Worm (Caenorhabditis elegans) whole organism, early embryonic: ENCODE results near the gene rmd-2.

Experiments used
- B0310.2 ChIP-seq: sonication (generic microtip); optimal IDR thresholded peaks from 2 replicates; lab custom pipeline; 2016; ENCODE audit warnings: mild to moderate bottlenecking, missing genetic modification characterization, missing compliant biosample characterization
- F13C5.2 ChIP-seq: sonication (generic microtip); optimal IDR thresholded peaks from 2 replicates; lab custom pipeline; 2017; ENCODE audit warnings: mild to moderate bottlenecking, missing genetic modification characterization, inconsistent platforms, missing compliant biosample characterization
- aly-1 ChIP-seq: sonication (generic microtip); optimal IDR thresholded peaks from 2 replicates; lab custom pipeline; 2016; ENCODE audit warnings: missing genetic modification characterization, missing compliant biosample characterization
- ama-1 ChIP-seq: fragments of 150-350 bp; optimal IDR thresholded peaks from 2 replicates; lab custom pipeline; 2014
- ceh-13 ChIP-seq: fragments of 200-800 bp; sonication (Bioruptor generic); optimal IDR thresholded peaks from 2 replicates; lab custom pipeline; 2018; ENCODE audit warnings: mild to moderate bottlenecking, missing genetic modification characterization, missing compliant biosample characterization
- ceh-36 ChIP-seq: sonication (generic microtip); optimal IDR thresholded peaks from 2 replicates; lab custom pipeline; 2016; ENCODE audit warnings: missing genetic modification characterization, inconsistent platforms, missing compliant biosample characterization
- ets-7 ChIP-seq: sonication (generic microtip); optimal IDR thresholded peaks from 2 replicates; lab custom pipeline; 2016; ENCODE audit warnings: missing genotype, missing genetic modification characterization, missing compliant biosample characterization
- flt-1 ChIP-seq: fragments of 200-800 bp; sonication (Bioruptor generic); IDR thresholded peaks from 2 replicates; pipeline ENCODE4 v1.3.6; 2022; ENCODE audit warnings: missing genetic modification characterization, missing compliant biosample characterization
- hmbx-1 ChIP-seq: sonication (generic microtip); optimal IDR thresholded peaks from 2 replicates; lab custom pipeline; 2016; ENCODE audit warnings: mild to moderate bottlenecking, missing genetic modification characterization, missing compliant biosample characterization
- hmg-4 ChIP-seq: fragments of 200-800 bp; sonication (Bioruptor generic); optimal IDR thresholded peaks from 2 replicates; lab custom pipeline; 2018; ENCODE audit warnings: mild to moderate bottlenecking, missing genetic modification characterization, missing compliant biosample characterization
- hnd-1 ChIP-seq: sonication (generic microtip); optimal IDR thresholded peaks from 2 replicates; lab custom pipeline; 2016; ENCODE audit warnings: missing genetic modification characterization, missing compliant biosample characterization
- pes-1 ChIP-seq: fragments of 200-800 bp; sonication (Bioruptor generic); IDR thresholded peaks from 2 replicates; pipeline ENCODE4 v1.3.6; 2022; ENCODE audit warnings: missing genetic modification reagents, missing genetic modification characterization, missing compliant biosample characterization
- scrt-1 ChIP-seq: fragments of 200-800 bp; sonication (Bioruptor generic); IDR thresholded peaks from 2 replicates; pipeline ENCODE4 v1.3.6; 2022; ENCODE audit warnings: missing genetic modification characterization, missing compliant biosample characterization
- sea-1 ChIP-seq: fragments of 200-800 bp; sonication (Bioruptor generic); conservative IDR thresholded peaks from 2 replicates; pipeline ENCODE4 v1.3.6; 2022; ENCODE audit warnings: missing genetic modification characterization, missing compliant biosample characterization
- tbx-11 ChIP-seq: fragments of 200-800 bp; sonication (Bioruptor generic); IDR thresholded peaks from 2 replicates; pipeline ENCODE4 v1.3.6; 2022; ENCODE audit warnings: missing genetic modification characterization, missing compliant biosample characterization
- tbx-37 ChIP-seq: fragments of 200-800 bp; sonication (Bioruptor generic); conservative IDR thresholded peaks from 2 replicates; pipeline ENCODE4 v1.3.6; 2022; ENCODE audit warnings: missing genetic modification reagents, missing genetic modification characterization, missing compliant biosample characterization
- tra-4 ChIP-seq: sonication (generic microtip); optimal IDR thresholded peaks from 2 replicates; lab custom pipeline; 2017; ENCODE audit warnings: missing genetic modification characterization, missing compliant biosample characterization

rmd-2 gene

DNA sequence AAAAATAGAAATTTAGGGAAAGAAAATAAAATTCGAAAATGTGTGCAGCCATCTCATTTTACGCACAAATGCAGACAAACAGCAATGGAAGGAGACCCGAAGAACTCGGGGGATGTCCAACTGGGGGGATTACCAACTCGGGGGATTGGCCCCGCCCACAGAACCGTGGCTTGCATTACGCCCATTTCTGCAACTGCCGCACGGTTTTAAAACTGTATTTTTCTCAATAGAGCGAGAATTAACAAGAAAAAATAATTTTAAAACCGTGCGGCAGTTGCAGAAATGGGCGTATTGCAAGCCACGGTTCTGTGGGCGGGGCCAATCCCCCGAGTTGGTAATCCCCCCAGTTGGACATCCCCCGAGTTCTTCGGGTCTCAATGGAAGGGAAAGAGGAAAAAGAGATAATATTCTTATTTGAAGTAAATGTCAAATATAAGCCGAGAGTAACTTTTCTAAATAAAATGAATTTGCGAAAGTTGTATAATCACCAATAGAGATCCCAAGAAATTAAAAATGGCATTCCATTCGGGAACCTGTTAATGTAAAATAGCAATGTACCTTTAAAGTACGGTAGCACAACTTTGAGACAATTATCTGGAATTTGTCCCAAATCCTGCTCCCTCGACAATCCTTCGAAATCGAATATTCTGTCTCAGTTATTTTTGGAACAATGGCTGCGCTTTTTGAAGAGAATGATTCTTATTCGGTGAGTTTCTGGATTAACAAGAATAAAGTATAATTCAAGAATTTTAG is 5.2 kb downstream of the rmd-2 start, which contains the start of the genes ruvb-1 and tofu-1:
Gene ruvb-1, minus strand, starts transcription at position 72 of the 753 bp plus-strand sequence.
Gene tofu-1, plus strand, starts transcription at position 417 of the 753 bp plus-strand sequence.
- TF ChIP-seq ceh-36 (tag; lab: Kevin White, UChicago) (peak; percentile 39), F13C5.2 (tag; lab: Kevin White, UChicago) (peak; percentile 21), tbx-37 (GFP tag; lab: Robert Waterston, UW) (peak; percentile 31; the same call in 1 of the 2 replicates), sea-1 (0 out of 2 replicates have a peak, but pooled peaks have one; percentile 46)

- TF ChIP-seq hmg-4 = peak; percentile 22
- TF ChIP-seq ama-1 (lab: Kevin White, UChicago) = no peak
- no peak for TF ChIP-seq B0310.2 (tag; lab: Kevin White, UChicago)
- TF ChIP-seq hnd-1 = no peak
- TF ChIP-seq ceh-36 (tag; lab: Kevin White, UChicago) = no peak
These were observed 7.7 kb downstream of the rmd-2 start for ce11 chrV:9978425-9978824.

- TF ChIP-seq hmbx-1 (tag; lab: Kevin White, UChicago) = no peak
- no peak for TF ChIP-seq aly-1
- TF ChIP-seq tbx-11 (GFP tag; lab: Robert Waterston, UW) = no peak
- TF ChIP-seq pes-1 = no peak
- no peak for TF ChIP-seq B0310.2 (tag; lab: Kevin White, UChicago)
- TF ChIP-seq F13C5.2 (tag; lab: Kevin White, UChicago) = no peak
- TF ChIP-seq scrt-1 = no peak
- TF ChIP-seq tbx-37 (GFP tag; lab: Robert Waterston, UW) = no peak
- TF ChIP-seq ceh-36 (tag; lab: Kevin White, UChicago) = no peak
- TF ChIP-seq ama-1 (lab: Kevin White, UChicago) = no peak
- TF ChIP-seq hmg-4 = no peak
- no peak for TF ChIP-seq sea-1
- TF ChIP-seq ceh-13 (GFP tag; lab: Kevin White, UChicago) = no peak
- TF ChIP-seq tra-4 = no peak
- TF ChIP-seq ets-7 (tag; lab: Kevin White, UChicago) = no peak
- no peak for TF ChIP-seq flt-1 (GFP tag; lab: Robert Waterston, UW)
- TF ChIP-seq hnd-1 = no peak
These were observed 8.9 kb downstream of the rmd-2 start for ce11 chrV:9977211-9977610.

DNA sequence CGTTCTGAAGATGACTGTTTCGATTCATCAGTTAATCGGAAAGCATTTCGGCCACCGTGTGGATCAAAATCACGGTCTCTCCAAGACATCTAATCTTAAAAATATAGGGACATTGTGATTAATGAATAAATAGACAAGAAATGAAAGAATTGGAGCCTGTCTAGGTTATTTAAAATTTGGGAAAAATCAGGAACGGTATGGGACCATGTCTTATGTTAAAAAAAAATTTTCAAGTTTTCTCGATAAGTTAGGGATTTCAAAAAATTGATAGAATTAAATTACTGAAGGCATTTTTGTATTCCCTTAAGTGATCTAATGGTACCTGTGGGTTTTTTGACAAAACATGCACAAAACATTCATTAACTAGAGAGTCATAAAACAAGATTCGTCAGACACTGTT is 9.9 kb downstream of the rmd-2 start, which contains the start of gene unc-41:
Gene unc-41, minus strand, starts transcription at position 101 of the 400 bp plus-strand sequence.
- TF ChIP-seq sea-1 (no peak), hnd-1 (no peak), B0310.2 (tag; lab: Kevin White, UChicago) (no peak), scrt-1 (no peak), hmbx-1 (tag; lab: Kevin White, UChicago) (no peak), ceh-13 (GFP tag; lab: Kevin White, UChicago) (no peak), tbx-37 (GFP tag; lab: Robert Waterston, UW) (no peak), F13C5.2 (tag; lab: Kevin White, UChicago) (no peak), tbx-11 (GFP tag; lab: Robert Waterston, UW) (no peak)

ce11 chrV:9974264-9974663 is 11.8 kb downstream of the rmd-2 start:
- TF ChIP-seq flt-1 (GFP tag; lab: Robert Waterston, UW) = no peak
- TF ChIP-seq hnd-1 = no peak
- no peak for TF ChIP-seq aly-1
- TF ChIP-seq pes-1 = no peak
- TF ChIP-seq tbx-37 (GFP tag; lab: Robert Waterston, UW) = no peak
- no peak for TF ChIP-seq hmg-4
- TF ChIP-seq sea-1 = no peak
- no peak for TF ChIP-seq scrt-1
- no peak for TF ChIP-seq ceh-13 (GFP tag; lab: Kevin White, UChicago)
- no peak for TF ChIP-seq tra-4
- no peak for TF ChIP-seq tbx-11 (GFP tag; lab: Robert Waterston, UW)
- no peak for TF ChIP-seq B0310.2 (tag; lab: Kevin White, UChicago)
- no peak for TF ChIP-seq ets-7 (tag; lab: Kevin White, UChicago)
- TF ChIP-seq ama-1 (lab: Kevin White, UChicago) = no peak
- no peak for TF ChIP-seq F13C5.2 (tag; lab: Kevin White, UChicago)
- TF ChIP-seq hmbx-1 (tag; lab: Kevin White, UChicago) = no peak
- TF ChIP-seq ceh-36 (tag; lab: Kevin White, UChicago) = no peak

- TF ChIP-seq scrt-1 = peak; percentile 97
- TF ChIP-seq tbx-11 (GFP tag; lab: Robert Waterston, UW) = peak; percentile 94
- TF ChIP-seq B0310.2 (tag; lab: Kevin White, UChicago) = peak; percentile 90
- peak; percentile 86 for TF ChIP-seq ets-7 (tag; lab: Kevin White, UChicago)
- TF ChIP-seq pes-1 = peak; percentile 95
- no peak for TF ChIP-seq ama-1 (lab: Kevin White, UChicago)
- peak; percentile 94 for TF ChIP-seq F13C5.2 (tag; lab: Kevin White, UChicago)
- TF ChIP-seq tra-4 = peak; percentile 76
- peak; percentile 86 for TF ChIP-seq ceh-13 (GFP tag; lab: Kevin White, UChicago)
- TF ChIP-seq hnd-1 = peak; percentile 87
- peak; percentile 92 for TF ChIP-seq ceh-36 (tag; lab: Kevin White, UChicago)
- peak; percentile 94 for TF ChIP-seq hmg-4
- TF ChIP-seq sea-1 = peak; percentile 96
- peak; percentile 90 for TF ChIP-seq flt-1 (GFP tag; lab: Robert Waterston, UW)
- peak; percentile 90 for TF ChIP-seq tbx-37 (GFP tag; lab: Robert Waterston, UW)
- peak; percentile 82 for TF ChIP-seq hmbx-1 (tag; lab: Kevin White, UChicago)
- peak; percentile 89 for TF ChIP-seq aly-1
These were observed 16.0 kb downstream of the rmd-2 start for ce11 chrV:9970119-9970518.

- TF ChIP-seq aly-1 = no peak
- no peak for TF ChIP-seq ama-1 (lab: Kevin White, UChicago)
- TF ChIP-seq pes-1 = no peak
- no peak for TF ChIP-seq F13C5.2 (tag; lab: Kevin White, UChicago)
- no peak for TF ChIP-seq ets-7 (tag; lab: Kevin White, UChicago)
- TF ChIP-seq sea-1 = no peak
- no peak for TF ChIP-seq B0310.2 (tag; lab: Kevin White, UChicago)
- no peak for TF ChIP-seq flt-1 (GFP tag; lab: Robert Waterston, UW)
These were observed 20.2 kb downstream of the rmd-2 start for ce11 chrV:9965891-9966290.
